Fruit fly (Drosophila melanogaster) whole organism: ENCODE data around the gene CG42766.

ENCODE experiments used
- CG8478 ChIP-seq: fragments of >200 bp; optimal IDR thresholded peaks from 2 replicates; lab custom pipeline; 2018; ENCODE audit warnings: inconsistent platforms
- Dll ChIP-seq: fragments of >200 bp; optimal IDR thresholded peaks from 2 replicates; lab custom pipeline; 2017
- EcR ChIP-seq, 2 experiments: fragments of >200 bp; optimal IDR thresholded peaks; 2 replicates each; lab custom pipeline; 2017; ENCODE audit warnings: missing biosample characterization in 2 of 2, missing genetic modification characterization in 2 of 2, missing genetic modification reagents in 2 of 2
- pan ChIP-seq: fragments of >200 bp; optimal IDR thresholded peaks from 2 replicates; lab custom pipeline; 2017
- psq ChIP-seq: fragments of >200 bp; optimal IDR thresholded peaks from 2 replicates; lab custom pipeline; 2017
- usp ChIP-seq: fragments of >200 bp; optimal IDR thresholded peaks from 2 replicates; lab custom pipeline; 2017; ENCODE audit warnings: missing biosample characterization, missing genetic modification characterization, mixed read lengths

CG42766 gene

DNA sequence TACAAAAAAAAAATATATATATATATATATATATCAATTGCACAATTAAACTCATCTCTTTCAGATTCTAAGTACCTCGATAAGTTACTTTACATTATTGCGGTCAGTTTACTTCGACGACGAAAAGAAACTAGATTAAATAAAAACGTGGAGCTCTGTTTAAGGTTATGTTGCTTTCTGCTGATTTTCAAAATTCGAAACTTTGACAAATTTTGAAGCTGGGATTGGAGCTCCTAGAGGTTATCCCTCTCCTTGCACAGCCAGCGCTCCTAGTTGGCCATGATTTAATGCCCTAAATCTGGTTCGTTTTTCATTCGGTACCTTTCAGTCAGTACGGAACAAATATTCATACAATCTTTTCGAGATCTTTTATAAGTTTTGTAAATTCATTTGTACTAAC lies at the start of gene CG42766:
TSS of gene CG42766 (plus strand) at position 301 of the 400 bp plus-strand sequence.
- TF ChIP-seq Dll (lab: Kevin White, UChicago) (no peak), psq (no peak), pan (lab: Kevin White, UChicago) (no peak), CG8478 (lab: Kevin White, UChicago) (no peak), usp (GFP tag; lab: Kevin White, UChicago) (no peak), EcR (GFP tag; optimal IDR thresholded peaks at IDR 0.05; lab: Kevin White, UChicago) (no peak)

dm6 chrX:15933504-15934225 lies 43.0 kb upstream of the CG42766 start, which contains the start of gene Ranbp16:
TSS of gene Ranbp16 (minus strand) at chrX:15933867.
- TF ChIP-seq EcR (GFP tag; optimal IDR thresholded peaks at IDR 0.05; lab: Kevin White, UChicago) (no peak), pan (lab: Kevin White, UChicago) (no peak), usp (GFP tag; lab: Kevin White, UChicago) (no peak), psq (no peak), Dll (lab: Kevin White, UChicago) (no peak), CG8478 (lab: Kevin White, UChicago) (no peak)

- TF ChIP-seq EcR (GFP tag; optimal IDR thresholded peaks at IDR 0.05; lab: Kevin White, UChicago), result no peak
- TF ChIP-seq pan (lab: Kevin White, UChicago), result no peak
- no peak for TF ChIP-seq CG8478 (lab: Kevin White, UChicago)
- TF ChIP-seq usp (GFP tag; lab: Kevin White, UChicago), result no peak
- TF ChIP-seq Dll (lab: Kevin White, UChicago), result no peak
- no peak for TF ChIP-seq psq
Measured at dm6 chrX:15934226-15934547, 42.5 kb upstream of the CG42766 start.

dm6 chrX:15940105-15940955 lies 36.3 kb upstream of the CG42766 start, which contains the start of gene Stim:
TSS of gene Stim (minus strand) at chrX:15940451.
- TF ChIP-seq psq, result no peak
- no peak for TF ChIP-seq usp (GFP tag; lab: Kevin White, UChicago)
- TF ChIP-seq CG8478 (lab: Kevin White, UChicago), result no peak
- no peak for TF ChIP-seq EcR (GFP tag; optimal IDR thresholded peaks at IDR 0.05; lab: Kevin White, UChicago)

- no peak for TF ChIP-seq usp (GFP tag; lab: Kevin White, UChicago)
- no peak for TF ChIP-seq pan (lab: Kevin White, UChicago)
- TF ChIP-seq psq, result no peak
- TF ChIP-seq CG8478 (lab: Kevin White, UChicago), result no peak
- no peak for TF ChIP-seq EcR (GFP tag; optimal IDR thresholded peaks at IDR 0.05; lab: Kevin White, UChicago)
- no peak for TF ChIP-seq Dll (lab: Kevin White, UChicago)
Measured at dm6 chrX:15940956-15941246, 35.8 kb upstream of the CG42766 start, which contains the start of gene CG8924. TSS of gene CG8924 (plus strand) at chrX:15941077.

dm6 chrX:15941527-15941926 lies 35.1 kb upstream of the CG42766 start:
- TF ChIP-seq pan (lab: Kevin White, UChicago) (no peak), Dll (lab: Kevin White, UChicago) (no peak), EcR (GFP tag; optimal IDR thresholded peaks at IDR 0.05; lab: Kevin White, UChicago) (no peak), usp (GFP tag; lab: Kevin White, UChicago) (no peak), CG8478 (lab: Kevin White, UChicago) (no peak), psq (no peak)

dm6 chrX:15944735-15945323 lies 31.8 kb upstream of the CG42766 start, which contains the start of gene Rrp47:
TSS of gene Rrp47 (plus strand) at chrX:15944897.
- TF ChIP-seq pan (lab: Kevin White, UChicago) (no peak), usp (GFP tag; lab: Kevin White, UChicago) (no peak), psq (no peak), EcR (GFP tag; optimal IDR thresholded peaks at IDR 0.05; lab: Kevin White, UChicago) (no peak), CG8478 (lab: Kevin White, UChicago) (no peak), Dll (lab: Kevin White, UChicago) (no peak)

- TF ChIP-seq EcR (GFP tag; optimal IDR thresholded peaks at IDR 0.05; lab: Kevin White, UChicago) (no peak), usp (GFP tag; lab: Kevin White, UChicago) (no peak), pan (lab: Kevin White, UChicago) (no peak), psq (no peak), Dll (lab: Kevin White, UChicago) (no peak), CG8478 (lab: Kevin White, UChicago) (no peak)
Measured at dm6 chrX:15950056-15950455, 26.6 kb upstream of the CG42766 start.

DNA sequence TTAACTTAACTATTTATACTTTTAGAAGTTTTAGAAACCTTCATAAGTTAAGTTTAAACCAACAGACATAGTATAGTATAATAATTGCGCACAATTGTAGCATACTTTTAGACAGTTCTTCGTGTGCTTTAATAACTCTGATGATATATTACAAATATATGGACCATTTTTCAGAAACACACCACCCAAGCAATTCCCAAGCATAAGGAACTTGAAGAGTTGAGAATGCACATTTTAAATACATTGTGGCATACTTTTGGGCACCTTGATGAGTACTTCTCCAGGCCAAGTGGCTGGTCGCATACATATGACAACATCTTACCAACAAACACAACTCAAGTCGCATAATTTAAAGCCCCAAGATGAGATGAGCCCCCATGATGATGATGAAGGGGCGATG lies 7.1 kb upstream of the CG42766 start:
- TF ChIP-seq pan (lab: Kevin White, UChicago), result no peak
- no peak for TF ChIP-seq usp (GFP tag; lab: Kevin White, UChicago)
- no peak for TF ChIP-seq CG8478 (lab: Kevin White, UChicago)
- no peak for TF ChIP-seq psq
- TF ChIP-seq EcR (GFP tag; optimal IDR thresholded peaks at IDR 0.05; lab: Kevin White, UChicago), result no peak

DNA sequence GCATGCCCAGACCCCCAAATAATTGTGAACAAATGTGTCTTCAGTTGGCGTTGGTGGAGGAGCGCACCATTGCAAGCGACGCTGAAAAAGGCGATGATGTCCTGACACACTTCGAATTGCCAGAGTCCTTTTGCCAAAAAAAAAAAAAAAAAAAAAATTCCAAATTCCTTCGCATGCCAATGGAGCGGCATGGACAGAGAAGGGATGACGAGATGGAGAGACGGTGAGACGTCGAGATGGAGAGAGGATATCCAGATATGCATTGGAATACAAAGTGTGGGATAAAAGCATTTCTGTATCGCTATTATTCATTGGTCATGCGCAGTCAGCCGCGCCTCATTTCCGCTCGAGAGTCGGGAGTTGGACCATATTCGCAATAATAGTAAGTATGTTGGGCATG lies 5.1 kb upstream of the CG42766 start:
- TF ChIP-seq CG8478 (lab: Kevin White, UChicago) (no peak), psq (no peak), Dll (lab: Kevin White, UChicago) (no peak), pan (lab: Kevin White, UChicago) (no peak), EcR (GFP tag; optimal IDR thresholded peaks at IDR 0.05; lab: Kevin White, UChicago) (no peak), usp (GFP tag; lab: Kevin White, UChicago) (no peak)

DNA sequence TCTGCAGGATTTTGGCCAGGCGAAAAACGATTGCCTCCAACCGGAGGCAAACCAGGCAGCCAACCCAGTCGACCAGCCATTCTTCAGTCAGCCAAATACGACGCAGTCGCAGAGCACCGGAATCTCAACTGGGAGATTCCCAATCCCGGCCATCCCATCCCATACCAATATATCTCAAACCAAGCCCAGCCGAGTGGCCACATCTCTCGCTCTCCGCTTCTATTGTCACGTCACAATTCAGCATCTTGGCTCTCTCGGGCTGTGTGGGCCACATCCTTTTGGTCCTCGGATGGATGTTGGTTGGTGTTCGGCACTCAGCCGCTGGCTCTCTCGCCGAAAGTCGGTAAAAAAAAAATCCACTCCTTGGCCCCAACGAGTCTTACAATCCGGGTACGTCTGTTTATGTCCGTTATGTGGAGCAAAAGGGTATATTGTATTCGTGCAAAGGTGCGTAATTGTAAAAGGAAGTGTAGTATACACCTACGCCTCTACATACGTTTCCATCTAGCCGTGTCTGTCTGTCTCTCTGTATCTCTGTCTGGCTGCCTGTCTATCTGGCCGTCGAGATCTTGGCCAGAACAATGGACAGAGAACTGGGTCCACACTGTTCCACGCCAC lies 3.4 kb upstream of the CG42766 start, which contains the start of gene mmd:
TSS of gene mmd (minus strand) at position 3 of the 618 bp plus-strand sequence.
- TF ChIP-seq CG8478 (lab: Kevin White, UChicago), result no peak
- TF ChIP-seq usp (GFP tag; lab: Kevin White, UChicago), result no peak
- no peak for TF ChIP-seq EcR (GFP tag; optimal IDR thresholded peaks at IDR 0.05; lab: Kevin White, UChicago)
- no peak for TF ChIP-seq Dll (lab: Kevin White, UChicago)
- no peak for TF ChIP-seq psq
- TF ChIP-seq pan (lab: Kevin White, UChicago), result no peak
